Worm (Caenorhabditis elegans) whole organism, late embryonic: ENCODE data around the gene F56D6.22.

Experiments
- F13H6.1 ChIP-seq: sonication (generic microtip); optimal IDR thresholded peaks from 2 replicates; lab custom pipeline; 2016; ENCODE audit warnings: missing genetic modification characterization, missing compliant biosample characterization
- ceh-31 ChIP-seq: sonication (generic microtip); optimal IDR thresholded peaks from 2 replicates; lab custom pipeline; 2016; ENCODE audit warnings: missing genetic modification characterization, missing compliant biosample characterization
- ceh-6 ChIP-seq: fragments of 200-800 bp; sonication (Bioruptor generic); optimal IDR thresholded peaks from 2 replicates; lab custom pipeline; 2018; ENCODE audit warnings: mild to moderate bottlenecking, missing genetic modification characterization, missing compliant biosample characterization
- hlh-8 ChIP-seq: sonication (generic microtip); optimal IDR thresholded peaks from 2 replicates; lab custom pipeline; 2016; ENCODE audit warnings: missing genotype, missing genetic modification characterization, missing compliant biosample characterization
- npax-4 ChIP-seq: sonication (generic microtip); optimal IDR thresholded peaks from 2 replicates; lab custom pipeline; 2016; ENCODE audit warnings: missing genetic modification characterization, missing compliant biosample characterization
- pha-4 ChIP-seq: fragments of 150-350 bp; optimal IDR thresholded peaks from 2 replicates; lab custom pipeline; 2018; ENCODE audit warnings: missing biosample characterization, missing genetic modification reagents, missing genetic modification characterization
- pqm-1 ChIP-seq: sonication (generic microtip); optimal IDR thresholded peaks from 2 replicates; lab custom pipeline; 2016; ENCODE audit warnings: missing genetic modification characterization, missing compliant biosample characterization
- pros-1 ChIP-seq: fragments of 150-350 bp; optimal IDR thresholded peaks from 2 replicates; lab custom pipeline; 2014; ENCODE audit warnings: missing biosample characterization, missing genetic modification reagents, missing genetic modification characterization
- rnt-1 ChIP-seq: sonication (generic microtip); optimal IDR thresholded peaks from 2 replicates; lab custom pipeline; 2016; ENCODE audit warnings: missing genetic modification characterization, missing compliant biosample characterization
- sox-2 ChIP-seq: fragments of 200-800 bp; sonication (Bioruptor generic); IDR thresholded peaks from 2 replicates; pipeline ENCODE4 v1.3.6; 2022; ENCODE audit warnings: missing genetic modification reagents, missing genetic modification characterization, missing compliant biosample characterization
- sox-4 ChIP-seq: sonication (generic microtip); optimal IDR thresholded peaks from 2 replicates; lab custom pipeline; 2017; ENCODE audit warnings: mild to moderate bottlenecking, missing genetic modification characterization, inconsistent platforms, missing compliant biosample characterization
- tbx-2 ChIP-seq: sonication (generic microtip); optimal IDR thresholded peaks from 2 replicates; lab custom pipeline; 2016; ENCODE audit warnings: missing genetic modification characterization, missing compliant biosample characterization
- unc-55 ChIP-seq: sonication (generic microtip); optimal IDR thresholded peaks from 2 replicates; lab custom pipeline; 2017; ENCODE audit warnings: missing biosample characterization, missing genetic modification reagents, missing genetic modification characterization
- zip-5 ChIP-seq: sonication (generic microtip); optimal IDR thresholded peaks from 2 replicates; lab custom pipeline; 2016; ENCODE audit warnings: missing genetic modification characterization, missing compliant biosample characterization

- no peak for TF ChIP-seq pha-4 (tag; lab: Kevin White, UChicago)
- no peak for TF ChIP-seq unc-55
- no peak for TF ChIP-seq sox-2 (GFP tag; lab: Robert Waterston, UW)
- TF ChIP-seq ceh-6 (GFP tag; lab: Kevin White, UChicago) = no peak
- no peak for TF ChIP-seq sox-4 (tag; lab: Kevin White, UChicago)
- TF ChIP-seq npax-4 (tag; lab: Kevin White, UChicago) = no peak
- no peak for TF ChIP-seq rnt-1
- TF ChIP-seq zip-5 (tag; lab: Kevin White, UChicago) = no peak
- TF ChIP-seq ceh-31 (tag; lab: Kevin White, UChicago) = no peak
- TF ChIP-seq hlh-8 = no peak
- no peak for TF ChIP-seq pros-1 (tag; lab: Kevin White, UChicago)
- no peak for TF ChIP-seq pqm-1 (tag; lab: Kevin White, UChicago)
- no peak for TF ChIP-seq tbx-2 (tag; lab: Kevin White, UChicago)
- TF ChIP-seq F13H6.1 = no peak
Observed at ce11 chrIV:3866018-3866417, 41.4 kb downstream of the F56D6.22 start.
